Worm (Caenorhabditis elegans): ENCODE measurements around the gene Y54E2A.5.

Gene Y54E2A.5

DNA sequence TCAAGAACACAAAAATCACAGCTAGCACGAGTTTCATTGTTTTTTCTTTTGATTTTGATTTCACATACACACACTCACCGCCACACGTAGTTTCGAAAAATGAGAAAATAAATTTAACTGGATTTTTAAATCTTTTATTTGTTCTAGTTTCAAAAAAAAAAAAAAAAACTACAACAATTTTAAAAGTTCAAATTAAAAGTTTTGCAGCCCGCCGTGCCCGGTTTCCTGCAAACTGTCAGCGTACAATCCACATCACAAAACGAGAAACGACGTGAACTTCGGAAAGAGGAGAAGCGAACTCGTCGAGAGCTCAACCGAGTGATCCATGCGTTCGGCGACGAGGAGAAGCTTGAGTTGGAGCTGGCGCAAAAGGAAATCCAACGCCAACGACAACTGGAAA, at the start of gene Y54E2A.5:
Y54E2A.5 (minus strand) TSS at position 101 of the 400 bp plus-strand sequence.
- TF ChIP-seq ceh-27 (GFP tag; optimal IDR thresholded peaks at IDR 0.05) (no peak), F57C9.4 (tag; optimal IDR thresholded peaks at IDR 0.05) (no peak), B0019.2 (GFP tag; conservative IDR thresholded peaks at IDR 0.05) (no peak), ZK185.1 (tag; optimal IDR thresholded peaks at IDR 0.05; ENCODE audit: poor library complexity, severe bottlenecking) (no peak), ceh-91 (GFP tag; IDR thresholded peaks at IDR 0.05) (no peak), F23B12.7 (tag; optimal IDR thresholded peaks at IDR 0.05; ENCODE audit: insufficient read depth) (no peak), F52B5.7 (tag; optimal IDR thresholded peaks at IDR 0.05) (no peak)

DNA sequence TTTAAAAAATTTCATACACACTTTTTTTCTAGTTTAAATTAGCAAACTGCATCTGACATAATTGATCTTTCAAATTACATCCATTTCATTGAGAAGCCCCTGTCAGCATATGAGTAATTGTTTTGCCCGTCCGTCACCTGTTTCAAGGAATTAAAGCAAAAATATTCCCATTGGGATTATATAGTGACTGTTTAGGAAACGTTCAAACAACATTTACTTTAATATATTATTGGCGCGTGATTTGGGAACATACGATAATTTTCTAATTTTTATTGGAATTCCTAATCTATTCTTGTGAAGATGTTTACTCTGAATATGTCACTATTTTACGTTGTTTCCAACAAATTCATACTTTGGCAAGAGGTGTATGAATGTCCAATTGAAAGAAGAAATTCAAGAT, 48.1 kb upstream of the Y54E2A.5 start, which contains the start of gene srt-11:
srt-11 (plus strand) TSS at position 301 of the 400 bp plus-strand sequence.
- TF ChIP-seq F22D6.2 (tag; optimal IDR thresholded peaks at IDR 0.05) (no peak), F10E7.11 (tag; optimal IDR thresholded peaks at IDR 0.05) (no peak), gei-17 (GFP tag; optimal IDR thresholded peaks at IDR 0.05) (no peak), Y53F4B.3 (GFP tag; IDR thresholded peaks at IDR 0.05) (no peak), rcor-1 (GFP tag; IDR thresholded peaks at IDR 0.05) (no peak), mxl-1 (tag; optimal IDR thresholded peaks at IDR 0.05) (no peak), ztf-3 (GFP tag; optimal IDR thresholded peaks at IDR 0.05) (no peak), nhr-179 (tag; optimal IDR thresholded peaks at IDR 0.05) (no peak), die-1 (tag; optimal IDR thresholded peaks at IDR 0.05) (no peak), attf-3 (GFP tag; conservative IDR thresholded peaks at IDR 0.05) (no peak), repo-1 (tag; optimal IDR thresholded peaks at IDR 0.05) (no peak), hmg-20 (GFP tag; IDR thresholded peaks at IDR 0.05) (no peak), sea-2 (GFP tag; IDR thresholded peaks at IDR 0.05) (no peak), ztf-28 (GFP tag; IDR thresholded peaks at IDR 0.05) (no peak), B0336.3 (GFP tag; IDR thresholded peaks at IDR 0.05) (no peak), let-607 (tag; optimal IDR thresholded peaks at IDR 0.05) (no peak), attf-5 (GFP tag; optimal IDR thresholded peaks at IDR 0.05) (no peak)

ce11 chrII:14804259-14804899, 46.8 kb upstream of the Y54E2A.5 start, which contains the start of gene W01D2.3:
W01D2.3 (minus strand) TSS chrII:14804309.
- no peak for TF ChIP-seq efl-1 (GFP tag; optimal IDR thresholded peaks at IDR 0.05)
- TF ChIP-seq C17E4.6 (GFP tag; IDR thresholded peaks at IDR 0.05), result no peak
- peak; percentile 21 for TF ChIP-seq ztf-22 (GFP tag; optimal IDR thresholded peaks at IDR 0.05)
- TF ChIP-seq F39B2.1 (GFP tag; IDR thresholded peaks at IDR 0.05), result no peak
- TF ChIP-seq attf-6 (GFP tag; IDR thresholded peaks at IDR 0.05), result no peak
- TF ChIP-seq lsy-27 (tag; optimal IDR thresholded peaks at IDR 0.05; ENCODE audit: borderline replicate concordance, insufficient read depth), result no peak
- TF ChIP-seq let-607 (tag; optimal IDR thresholded peaks at IDR 0.05), result peak; percentile 36 to 68
- TF ChIP-seq madf-10 (tag; optimal IDR thresholded peaks at IDR 0.05), result peak; percentile 7
- 0 out of 2 replicates have a peak, but pooled peaks have one; percentile 10 for TF ChIP-seq rcor-1 (GFP tag; IDR thresholded peaks at IDR 0.05)
- peak; percentile 43 for TF ChIP-seq ztf-3 (GFP tag; optimal IDR thresholded peaks at IDR 0.05)
- peak; percentile 76 for TF ChIP-seq snpc-1.3 (tag; optimal IDR thresholded peaks at IDR 0.05; ENCODE audit: insufficient read depth)
- peak; percentile 60; the same call in 1 of the 2 replicates for TF ChIP-seq hmg-1.2 (GFP tag; IDR thresholded peaks at IDR 0.05)
- TF ChIP-seq athp-1 (tag; optimal IDR thresholded peaks at IDR 0.05), result peak; percentile 42
- TF ChIP-seq lin-54 (GFP tag; optimal IDR thresholded peaks at IDR 0.05), result peak; percentile 55
- peak; percentile 49 for TF ChIP-seq B0035.1 (tag; optimal IDR thresholded peaks at IDR 0.05)
- no peak for TF ChIP-seq hlh-26 (GFP tag; conservative IDR thresholded peaks at IDR 0.05)
- 0 out of 2 replicates have a peak, but pooled peaks have one; percentile 19 for TF ChIP-seq bed-1 (GFP tag; IDR thresholded peaks at IDR 0.05)
- no peak for TF ChIP-seq nhr-80 (tag; optimal IDR thresholded peaks at IDR 0.05)
- TF ChIP-seq Y53G8AR.9 (GFP tag; conservative IDR thresholded peaks at IDR 0.05), result peak; percentile 44; the same call in 1 of the 2 replicates
- peak; percentile 55; the same call in 1 of the 2 replicates for TF ChIP-seq C06A6.2 (GFP tag; conservative IDR thresholded peaks at IDR 0.05)
- 0 out of 2 replicates have a peak, but pooled peaks have one; percentile 4 for TF ChIP-seq ztf-25 (GFP tag; IDR thresholded peaks at IDR 0.05)
- TF ChIP-seq attf-5 (GFP tag; optimal IDR thresholded peaks at IDR 0.05), result peak; percentile 16
- peak; percentile 58 for TF ChIP-seq mel-28 (tag; optimal IDR thresholded peaks at IDR 0.05; ENCODE audit: borderline replicate concordance)
- TF ChIP-seq nhr-120 (GFP tag; IDR thresholded peaks at IDR 0.05), result peak; percentile 9; the same call in 1 of the 2 replicates

Measured in whole organism, young adult.